Worm (Caenorhabditis elegans) whole organism, mixed stage, embryonic: ENCODE results near the gene ZK867.2.

ENCODE experiments used
- M03D4.4 ChIP-seq: sonication (generic microtip); optimal IDR thresholded peaks from 2 replicates; lab custom pipeline; 2017; ENCODE audit warnings: mild to moderate bottlenecking, missing genetic modification characterization, missing compliant biosample characterization
- bed-3 ChIP-seq: fragments of 200-800 bp; sonication (Bioruptor generic); optimal IDR thresholded peaks from 3 replicates; lab custom pipeline; 2018; ENCODE audit warnings: mild to moderate bottlenecking, missing genetic modification characterization, moderate library complexity, missing compliant biosample characterization
- blmp-1 ChIP-seq: fragments of 150-350 bp; optimal IDR thresholded peaks from 2 replicates; lab custom pipeline; 2014; ENCODE audit warnings: missing biosample characterization, missing genetic modification characterization
- ceh-39 ChIP-seq: fragments of 150-350 bp; optimal IDR thresholded peaks from 2 replicates; lab custom pipeline; 2014; ENCODE audit warnings: missing biosample characterization, missing genetic modification characterization
- ceh-43 ChIP-seq: fragments of 200-800 bp; sonication (Bioruptor generic); optimal IDR thresholded peaks from 2 replicates; lab custom pipeline; 2018; ENCODE audit warnings: mild to moderate bottlenecking, missing genetic modification characterization, moderate library complexity, missing compliant biosample characterization
- ceh-83 ChIP-seq: fragments of 200-800 bp; sonication (Bioruptor generic); optimal IDR thresholded peaks from 2 replicates; lab custom pipeline; 2018; ENCODE audit warnings: mild to moderate bottlenecking, missing genetic modification characterization, missing compliant biosample characterization
- ces-1 ChIP-seq: fragments of 150-350 bp; optimal IDR thresholded peaks from 2 replicates; lab custom pipeline; 2014; ENCODE audit warnings: missing biosample characterization, missing genetic modification reagents, missing genetic modification characterization
- cnd-1 ChIP-seq: fragments of 200-800 bp; sonication (Bioruptor generic); optimal IDR thresholded peaks from 2 replicates; lab custom pipeline; 2018; ENCODE audit warnings: mild to moderate bottlenecking, missing genetic modification characterization, missing compliant biosample characterization
- drap-1 ChIP-seq: fragments of 200-800 bp; sonication (Bioruptor generic); optimal IDR thresholded peaks from 3 replicates; lab custom pipeline; 2018; ENCODE audit warnings: mild to moderate bottlenecking, missing genetic modification characterization, missing compliant biosample characterization
- elt-1 ChIP-seq: sonication (generic microtip); optimal IDR thresholded peaks from 2 replicates; lab custom pipeline; 2017; ENCODE audit warnings: missing genetic modification characterization, mild to moderate bottlenecking, missing compliant biosample characterization, antibody characterized with exemption, moderate library complexity, borderline replicate concordance; ENCODE audit not compliant: insufficient read depth
- elt-3 ChIP-seq: fragments of 150-350 bp; optimal IDR thresholded peaks from 2 replicates; lab custom pipeline; 2014; ENCODE audit warnings: missing biosample characterization, missing genetic modification characterization
- flh-1 ChIP-seq: fragments of 200-800 bp; sonication (Bioruptor generic); optimal IDR thresholded peaks from 2 replicates; lab custom pipeline; 2018; ENCODE audit warnings: mild to moderate bottlenecking, missing genetic modification characterization, moderate library complexity, missing compliant biosample characterization
- ham-2 ChIP-seq: fragments of 200-800 bp; sonication (Bioruptor generic); optimal IDR thresholded peaks from 2 replicates; lab custom pipeline; 2018; ENCODE audit warnings: mild to moderate bottlenecking, missing genetic modification characterization, missing compliant biosample characterization
- hlh-1 ChIP-seq: fragments of 150-350 bp; optimal IDR thresholded peaks from 2 replicates; lab custom pipeline; 2014; ENCODE audit warnings: missing biosample characterization, missing genetic modification reagents, missing genetic modification characterization
- lin-13 ChIP-seq: fragments of 150-350 bp; optimal IDR thresholded peaks from 2 replicates; lab custom pipeline; 2014; ENCODE audit warnings: missing biosample characterization, missing genetic modification characterization
- lin-32 ChIP-seq: fragments of 200-800 bp; sonication (Bioruptor generic); optimal IDR thresholded peaks from 2 replicates; lab custom pipeline; 2018; ENCODE audit warnings: mild to moderate bottlenecking, missing genetic modification characterization, missing compliant biosample characterization
- lsy-2 ChIP-seq: fragments of 150-350 bp; optimal IDR thresholded peaks from 2 replicates; lab custom pipeline; 2014; ENCODE audit warnings: missing biosample characterization, missing genetic modification characterization
- mab-5 ChIP-seq: fragments of 150-350 bp; optimal IDR thresholded peaks from 2 replicates; lab custom pipeline; 2014; ENCODE audit warnings: missing biosample characterization, missing genetic modification characterization
- mep-1 ChIP-seq: fragments of 150-350 bp; optimal IDR thresholded peaks from 2 replicates; lab custom pipeline; 2017; ENCODE audit warnings: missing biosample characterization, missing genetic modification reagents, missing genetic modification characterization, inconsistent platforms
- mls-2 ChIP-seq: sonication (generic microtip); optimal IDR thresholded peaks from 2 replicates; lab custom pipeline; 2016; ENCODE audit warnings: mild to moderate bottlenecking, missing genetic modification characterization, moderate library complexity, missing compliant biosample characterization
- nhr-12 ChIP-seq: fragments of 150-350 bp; optimal IDR thresholded peaks from 2 replicates; lab custom pipeline; 2014; ENCODE audit warnings: missing biosample characterization, missing genetic modification characterization
- nhr-2 ChIP-seq: fragments of 150-350 bp; optimal IDR thresholded peaks from 2 replicates; lab custom pipeline; 2014; ENCODE audit warnings: missing biosample characterization, missing genetic modification characterization
- nhr-237 ChIP-seq: fragments of 150-350 bp; optimal IDR thresholded peaks from 2 replicates; lab custom pipeline; 2014; ENCODE audit warnings: missing biosample characterization, missing genetic modification characterization
- nhr-28 ChIP-seq: fragments of 150-350 bp; optimal IDR thresholded peaks from 2 replicates; lab custom pipeline; 2014; ENCODE audit warnings: missing biosample characterization, missing genetic modification characterization
- nhr-76 ChIP-seq: sonication (generic microtip); optimal IDR thresholded peaks from 2 replicates; lab custom pipeline; 2017; ENCODE audit warnings: missing biosample characterization, missing genetic modification characterization
- pha-4 ChIP-seq: fragments of 150-350 bp; optimal IDR thresholded peaks from 2 replicates; lab custom pipeline; 2018; ENCODE audit warnings: missing biosample characterization, missing genetic modification reagents, missing genetic modification characterization
- sem-2 ChIP-seq: fragments of 200-800 bp; sonication (Bioruptor generic); optimal IDR thresholded peaks from 2 replicates; lab custom pipeline; 2018; ENCODE audit warnings: mild to moderate bottlenecking, missing genetic modification characterization, missing compliant biosample characterization
- snpc-4 ChIP-seq: fragments of 150-350 bp; optimal IDR thresholded peaks from 2 replicates; lab custom pipeline; 2014; ENCODE audit warnings: missing biosample characterization, missing genetic modification characterization
- sptf-1 ChIP-seq: sonication (generic microtip); optimal IDR thresholded peaks from 2 replicates; lab custom pipeline; 2017; ENCODE audit warnings: mild to moderate bottlenecking, missing genetic modification characterization, moderate library complexity, missing compliant biosample characterization
- tbx-8 ChIP-seq: fragments of 200-800 bp; sonication (Bioruptor generic); optimal IDR thresholded peaks from 2 replicates; lab custom pipeline; 2018; ENCODE audit warnings: mild to moderate bottlenecking, missing genetic modification characterization, moderate library complexity, missing compliant biosample characterization
- unc-120 ChIP-seq: sonication (generic microtip); optimal IDR thresholded peaks from 2 replicates; lab custom pipeline; 2017; ENCODE audit warnings: missing genetic modification characterization, missing compliant biosample characterization; ENCODE audit not compliant: poor library complexity, severe bottlenecking
- unc-39 ChIP-seq: fragments of 150-350 bp; optimal IDR thresholded peaks from 2 replicates; lab custom pipeline; 2014; ENCODE audit warnings: missing biosample characterization, missing genetic modification characterization
- unc-62 ChIP-seq: fragments of 150-350 bp; optimal IDR thresholded peaks from 2 replicates; lab custom pipeline; 2014; ENCODE audit warnings: missing biosample characterization, missing genetic modification reagents, missing genetic modification characterization
- zip-8 ChIP-seq: fragments of 150-350 bp; optimal IDR thresholded peaks from 2 replicates; lab custom pipeline; 2014; ENCODE audit warnings: missing biosample characterization, missing genetic modification characterization
- ztf-11 ChIP-seq: fragments of 150-350 bp; optimal IDR thresholded peaks from 2 replicates; lab custom pipeline; 2014; ENCODE audit warnings: missing biosample characterization, missing genetic modification characterization

Gene ZK867.2

DNA sequence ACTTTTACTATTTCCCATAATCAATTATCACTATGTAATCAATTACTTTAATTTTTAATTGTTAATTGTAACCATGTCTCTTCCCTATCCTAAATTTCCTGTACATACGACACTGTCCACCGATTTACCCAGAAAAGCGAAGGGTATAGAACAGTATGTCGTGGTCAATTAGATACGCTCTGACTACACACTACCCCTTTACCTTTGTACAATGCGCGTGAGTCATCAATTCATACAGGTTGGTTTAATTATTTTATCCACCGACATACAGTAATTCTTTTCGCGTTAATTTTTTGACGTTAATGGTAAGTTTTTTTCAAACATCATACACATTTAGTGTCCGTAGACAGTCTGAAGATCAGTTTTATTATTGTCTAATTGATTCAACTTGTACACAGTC lies 24.9 kb upstream of the ZK867.2 start:
- TF ChIP-seq lsy-2 (tag; lab: Kevin White, UChicago) (peak; percentile 37), sptf-1 (no peak), drap-1 (GFP tag; lab: Kevin White, UChicago) (peak; percentile 3), tbx-8 (GFP tag; lab: Kevin White, UChicago) (no peak), ceh-43 (no peak), unc-62 (GFP tag; lab: Kevin White, UChicago) (no peak), ceh-83 (no peak), sem-2 (GFP tag; lab: Kevin White, UChicago) (no peak), cnd-1 (peak; percentile 25), unc-120 (tag; lab: Kevin White, UChicago) (no peak), hlh-1 (tag; lab: Kevin White, UChicago) (peak; percentile 36), blmp-1 (no peak), elt-1 (tag; lab: Kevin White, UChicago) (no peak), unc-39 (tag; lab: Kevin White, UChicago) (no peak), elt-3 (tag; lab: Kevin White, UChicago) (peak; percentile 72), nhr-28 (tag; lab: Kevin White, UChicago) (no peak), nhr-76 (tag; lab: Kevin White, UChicago) (no peak), bed-3 (GFP tag; lab: Kevin White, UChicago) (no peak), lin-32 (GFP tag; lab: Kevin White, UChicago) (no peak), mls-2 (no peak), flh-1 (no peak), M03D4.4 (no peak), ztf-11 (no peak), nhr-237 (tag; lab: Kevin White, UChicago) (peak; percentile 92), nhr-2 (tag; lab: Kevin White, UChicago) (no peak), pha-4 (tag; lab: Kevin White, UChicago) (peak; percentile 86), mab-5 (no peak), nhr-12 (tag; lab: Kevin White, UChicago) (no peak), ces-1 (peak; percentile 19)

DNA sequence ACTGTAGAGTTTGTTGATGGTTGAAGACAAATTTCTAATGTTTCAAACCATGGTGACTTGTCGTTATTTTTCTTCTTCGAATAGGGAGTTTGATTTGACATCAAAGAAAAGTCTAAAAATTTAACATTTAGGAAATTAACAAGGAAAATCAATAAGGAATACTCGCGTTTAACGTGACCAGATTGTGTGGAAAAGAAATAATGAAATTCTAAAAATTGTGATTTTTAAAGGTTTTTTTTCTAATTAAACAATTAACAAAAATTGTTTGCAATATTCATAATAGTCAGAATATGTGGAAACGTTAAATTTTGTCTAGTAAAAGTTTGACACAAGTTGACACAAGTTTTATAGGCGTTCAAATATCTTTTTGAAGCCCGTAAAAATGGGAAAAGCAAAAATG lies 18.9 kb upstream of the ZK867.2 start, which contains the start of gene C55B6.4:
TSS of gene C55B6.4 (minus strand) at position 101 of the 400 bp plus-strand sequence.
- TF ChIP-seq mab-5: no peak
- TF ChIP-seq lsy-2 (tag; lab: Kevin White, UChicago): no peak

DNA sequence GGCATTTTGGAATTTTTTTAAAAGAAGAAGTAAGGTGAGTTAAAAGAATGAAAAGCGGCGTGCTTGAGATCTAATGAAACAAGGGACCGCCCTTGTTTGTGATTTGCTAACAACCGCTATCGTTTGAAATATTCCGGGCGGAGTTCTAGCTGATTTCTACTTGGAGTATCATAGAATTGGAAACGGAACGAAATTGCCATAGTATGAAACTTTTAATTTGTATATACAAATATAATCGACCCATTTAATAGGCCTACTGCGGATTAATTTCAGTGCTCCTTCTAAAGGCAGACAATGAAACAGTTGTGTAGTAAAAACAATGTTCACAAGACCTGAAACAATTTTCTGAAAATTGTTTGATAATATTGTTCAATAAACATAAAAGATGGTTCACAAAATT lies 14.6 kb upstream of the ZK867.2 start, which contains the start of gene C55B6.7:
TSS of gene C55B6.7 (minus strand) at position 101 of the 400 bp plus-strand sequence.
- TF ChIP-seq snpc-4 (tag; lab: Kevin White, UChicago): no peak
- no peak for TF ChIP-seq mls-2
- TF ChIP-seq mab-5: no peak
- TF ChIP-seq tbx-8 (GFP tag; lab: Kevin White, UChicago): no peak
- no peak for TF ChIP-seq blmp-1
- TF ChIP-seq drap-1 (GFP tag; lab: Kevin White, UChicago): no peak
- TF ChIP-seq zip-8 (tag; lab: Kevin White, UChicago): no peak
- TF ChIP-seq elt-3 (tag; lab: Kevin White, UChicago): no peak
- no peak for TF ChIP-seq mep-1
- no peak for TF ChIP-seq ham-2 (GFP tag; lab: Kevin White, UChicago)
- TF ChIP-seq ztf-11: no peak
- TF ChIP-seq ceh-39: no peak

DNA sequence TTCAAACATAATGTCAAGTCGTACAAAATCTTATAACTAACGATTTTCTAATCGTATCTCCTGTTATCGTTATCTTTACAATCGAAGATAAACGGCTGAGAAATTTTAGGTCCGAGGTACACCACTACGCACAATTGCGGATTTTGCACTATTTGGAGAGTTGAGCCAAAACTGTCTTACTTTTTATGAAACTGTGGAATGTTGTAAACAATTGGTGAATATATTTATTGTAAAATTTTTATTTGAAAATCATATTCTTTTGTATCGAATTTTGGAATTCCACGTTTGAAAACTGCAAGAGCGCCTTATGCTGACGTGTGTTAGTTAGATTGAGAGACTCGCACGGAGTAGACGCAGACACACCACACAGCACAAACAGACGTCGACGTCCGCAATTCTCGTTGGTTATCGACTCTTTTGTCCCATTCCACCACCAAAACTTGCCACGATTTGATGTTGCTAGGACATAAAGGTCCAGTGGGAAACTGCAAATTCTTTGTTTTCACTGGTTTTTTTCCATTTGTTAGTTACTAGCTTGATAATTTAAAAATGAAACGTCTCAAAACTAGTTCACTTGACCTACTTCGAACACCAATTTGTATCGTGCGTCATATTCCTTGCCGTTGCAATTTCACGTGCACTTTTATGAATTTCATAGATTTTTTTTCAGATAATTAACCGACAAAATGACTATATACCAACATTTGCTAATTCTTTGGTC lies 12.5 kb upstream of the ZK867.2 start, which contains the start of gene dnj-7:
TSS of gene dnj-7 (plus strand) at position 671 of the 721 bp plus-strand sequence.
- TF ChIP-seq mls-2 (no peak), zip-8 (tag; lab: Kevin White, UChicago) (no peak), nhr-12 (tag; lab: Kevin White, UChicago) (no peak), lsy-2 (tag; lab: Kevin White, UChicago) (peak; percentile 26), unc-62 (GFP tag; lab: Kevin White, UChicago) (no peak), flh-1 (no peak), ztf-11 (no peak), mep-1 (peak; percentile 11), ham-2 (GFP tag; lab: Kevin White, UChicago) (no peak), unc-39 (tag; lab: Kevin White, UChicago) (no peak), ceh-39 (peak; percentile 17), blmp-1 (no peak), M03D4.4 (peak; percentile 11), lin-13 (tag; lab: Kevin White, UChicago) (no peak), elt-1 (tag; lab: Kevin White, UChicago) (peak; percentile 33), lin-32 (GFP tag; lab: Kevin White, UChicago) (no peak), sem-2 (GFP tag; lab: Kevin White, UChicago) (no peak), mab-5 (no peak), unc-120 (tag; lab: Kevin White, UChicago) (peak; percentile 32), nhr-76 (tag; lab: Kevin White, UChicago) (no peak), nhr-28 (tag; lab: Kevin White, UChicago) (no peak), hlh-1 (tag; lab: Kevin White, UChicago) (no peak), ces-1 (peak; percentile 50), tbx-8 (GFP tag; lab: Kevin White, UChicago) (peak; percentile 24), drap-1 (GFP tag; lab: Kevin White, UChicago) (no peak), nhr-2 (tag; lab: Kevin White, UChicago) (no peak), elt-3 (tag; lab: Kevin White, UChicago) (peak; percentile 62), nhr-237 (tag; lab: Kevin White, UChicago) (no peak), ceh-43 (no peak), snpc-4 (tag; lab: Kevin White, UChicago) (no peak), bed-3 (GFP tag; lab: Kevin White, UChicago) (no peak), sptf-1 (no peak), pha-4 (tag; lab: Kevin White, UChicago) (no peak), ceh-83 (no peak), cnd-1 (no peak)
